Worm (Caenorhabditis elegans) whole organism, young adult: ENCODE measurements around the gene pcp-3.

ENCODE experiments used
- B0019.2 ChIP-seq: fragments of 200-800 bp; sonication (Bioruptor generic); conservative IDR thresholded peaks from 2 replicates; pipeline ENCODE4 v1.3.6; 2022; ENCODE audit warnings: missing genetic modification reagents, missing genetic modification characterization, missing compliant biosample characterization
- F23B12.7 ChIP-seq: sonication (generic microtip); optimal IDR thresholded peaks from 2 replicates; lab custom pipeline; 2017; ENCODE audit warnings: missing genetic modification characterization, mild to moderate bottlenecking, missing compliant biosample characterization, antibody characterized with exemption, moderate library complexity; ENCODE audit not compliant: insufficient read depth
- F37B4.10 ChIP-seq: fragments of 200-800 bp; sonication (Bioruptor generic); IDR thresholded peaks from 2 replicates; pipeline ENCODE4 v1.3.6; 2022; ENCODE audit warnings: missing genetic modification characterization, missing compliant biosample characterization
- F57C9.4 ChIP-seq: sonication (generic microtip); optimal IDR thresholded peaks from 2 replicates; lab custom pipeline; 2017; ENCODE audit warnings: mild to moderate bottlenecking, missing genetic modification characterization, missing compliant biosample characterization
- K12H6.12 ChIP-seq: fragments of 200-800 bp; sonication (Bioruptor generic); optimal IDR thresholded peaks from 2 replicates; lab custom pipeline; 2018; ENCODE audit warnings: mild to moderate bottlenecking, missing genetic modification characterization, missing compliant biosample characterization
- T07F8.4 ChIP-seq: sonication (generic microtip); optimal IDR thresholded peaks from 2 replicates; lab custom pipeline; 2016; ENCODE audit warnings: mild to moderate bottlenecking, missing genetic modification characterization, moderate library complexity, missing compliant biosample characterization
- Y67H2A.10 ChIP-seq: fragments of 200-800 bp; sonication (Bioruptor generic); conservative IDR thresholded peaks from 2 replicates; pipeline ENCODE4 v1.3.6; 2022; ENCODE audit warnings: missing genetic modification reagents, missing genetic modification characterization, missing compliant biosample characterization
- attf-5 ChIP-seq: fragments of 200-800 bp; sonication (Bioruptor generic); optimal IDR thresholded peaks from 2 replicates; lab custom pipeline; 2018; ENCODE audit warnings: mild to moderate bottlenecking, missing genetic modification characterization, missing compliant biosample characterization
- attf-6 ChIP-seq: fragments of 200-800 bp; sonication (Bioruptor generic); IDR thresholded peaks from 2 replicates; pipeline ENCODE4 v1.3.6; 2022; ENCODE audit warnings: missing genetic modification reagents, missing genetic modification characterization, missing compliant biosample characterization
- ceh-100 ChIP-seq: fragments of 200-800 bp; sonication (Bioruptor generic); IDR thresholded peaks from 2 replicates; pipeline ENCODE4 v1.3.6; 2022; ENCODE audit warnings: missing genetic modification reagents, missing genetic modification characterization, missing compliant biosample characterization
- ceh-27 ChIP-seq: fragments of 200-800 bp; sonication (Bioruptor generic); optimal IDR thresholded peaks from 2 replicates; lab custom pipeline; 2018; ENCODE audit warnings: mild to moderate bottlenecking, missing genetic modification characterization, moderate library complexity, missing compliant biosample characterization
- ceh-79 ChIP-seq: sonication (generic microtip); optimal IDR thresholded peaks from 2 replicates; lab custom pipeline; 2017; ENCODE audit warnings: mild to moderate bottlenecking, missing genetic modification characterization, missing compliant biosample characterization
- chd-7 ChIP-seq: sonication (generic microtip); optimal IDR thresholded peaks from 2 replicates; lab custom pipeline; 2016; ENCODE audit warnings: mild to moderate bottlenecking, missing genetic modification characterization, moderate library complexity, missing compliant biosample characterization
- ets-4 ChIP-seq: fragments of 200-800 bp; sonication (Bioruptor generic); optimal IDR thresholded peaks from 2 replicates; lab custom pipeline; 2018; ENCODE audit warnings: mild to moderate bottlenecking, missing genetic modification characterization, missing compliant biosample characterization
- fkh-3 ChIP-seq: sonication (generic microtip); optimal IDR thresholded peaks from 2 replicates; lab custom pipeline; 2016; ENCODE audit warnings: mild to moderate bottlenecking, missing genetic modification characterization, missing compliant biosample characterization
- him-1 ChIP-seq: sonication (generic microtip); optimal IDR thresholded peaks from 2 replicates; lab custom pipeline; 2016; ENCODE audit warnings: missing genotype, missing genetic modification reagents, missing genetic modification characterization, missing compliant biosample characterization
- lag-1 ChIP-seq: fragments of 200-800 bp; sonication (Bioruptor generic); IDR thresholded peaks from 2 replicates; pipeline ENCODE4 v1.3.6; 2022; ENCODE audit warnings: missing genetic modification reagents, missing genetic modification characterization, missing compliant biosample characterization
- let-526 ChIP-seq: fragments of 200-800 bp; sonication (Bioruptor generic); IDR thresholded peaks from 2 replicates; pipeline ENCODE4 v1.3.6; 2022; ENCODE audit warnings: missing genetic modification reagents, missing genetic modification characterization, missing compliant biosample characterization
- lin-40 ChIP-seq: sonication (generic microtip); optimal IDR thresholded peaks from 2 replicates; lab custom pipeline; 2016; ENCODE audit warnings: missing genetic modification characterization, mild to moderate bottlenecking, missing compliant biosample characterization, missing genotype, missing genetic modification reagents
- lsl-1 ChIP-seq: fragments of 200-800 bp; sonication (Bioruptor generic); optimal IDR thresholded peaks from 2 replicates; lab custom pipeline; 2018; ENCODE audit warnings: mild to moderate bottlenecking, missing genetic modification characterization, moderate library complexity, missing compliant biosample characterization
- madf-10 ChIP-seq: sonication (generic microtip); optimal IDR thresholded peaks from 2 replicates; lab custom pipeline; 2016; ENCODE audit warnings: mild to moderate bottlenecking, missing genetic modification characterization, missing compliant biosample characterization
- nhr-80 ChIP-seq: sonication (generic microtip); optimal IDR thresholded peaks from 2 replicates; lab custom pipeline; 2016; ENCODE audit warnings: missing genetic modification characterization, missing compliant biosample characterization
- nhr-90 ChIP-seq: sonication (generic microtip); optimal IDR thresholded peaks from 2 replicates; lab custom pipeline; 2016; ENCODE audit warnings: missing genotype, mild to moderate bottlenecking, missing genetic modification characterization, missing compliant biosample characterization
- rec-8 ChIP-seq, 2 experiments: sonication (generic microtip); optimal IDR thresholded peaks; 2 replicates each; lab custom pipeline; 2016; ENCODE audit warnings: mild to moderate bottlenecking in 2 of 2, missing genetic modification characterization in 2 of 2, missing genetic modification reagents in 2 of 2, missing genotype in 2 of 2, missing biosample characterization in 1 of 2, missing compliant biosample characterization in 1 of 2, moderate library complexity in 1 of 2
- rpc-1 ChIP-seq, 2 experiments: fragments of 150-350 bp in 1 of 2; sonication (generic microtip) in 1 of 2; optimal IDR thresholded peaks; 2 replicates each; lab custom pipeline; 2014 to 2018; ENCODE audit warnings: missing biosample characterization in 1 of 2, missing genetic modification characterization in 1 of 2, missing genetic modification reagents in 1 of 2, missing genotype in 1 of 2
- snpc-1.3 ChIP-seq: sonication (generic microtip); optimal IDR thresholded peaks from 2 replicates; lab custom pipeline; 2017; ENCODE audit warnings: missing genetic modification characterization, mild to moderate bottlenecking, missing compliant biosample characterization, antibody characterized with exemption, moderate library complexity, missing genotype, missing genetic modification reagents; ENCODE audit not compliant: insufficient read depth
- snpc-3.4 ChIP-seq: sonication (generic microtip); optimal IDR thresholded peaks from 2 replicates; lab custom pipeline; 2017; ENCODE audit warnings: missing genetic modification characterization, mild to moderate bottlenecking, missing compliant biosample characterization, antibody characterized with exemption, moderate library complexity, missing genotype, missing genetic modification reagents
- snpc-4 ChIP-seq, 5 experiments: fragments of 150-350 bp in 1 of 5; sonication (generic microtip) in 4 of 5; optimal IDR thresholded peaks; 2 replicates each; lab custom pipeline; 2014 to 2018; ENCODE audit warnings: missing genetic modification characterization in 5 of 5, missing biosample characterization in 3 of 5, antibody characterized with exemption in 2 of 5, mild to moderate bottlenecking in 2 of 5, missing compliant biosample characterization in 2 of 5, missing genotype in 2 of 5, moderate library complexity in 2 of 5, missing genetic modification reagents in 1 of 5
- unc-130 ChIP-seq: sonication (generic microtip); optimal IDR thresholded peaks from 2 replicates; lab custom pipeline; 2016; ENCODE audit warnings: missing genetic modification reagents, missing genetic modification characterization, missing compliant biosample characterization

Gene pcp-3

ce11 chrIV:9114078-9114477 lies 44.7 kb downstream of the pcp-3 start:
- no peak for TF ChIP-seq lsl-1
- no peak for TF ChIP-seq B0019.2
- TF ChIP-seq lag-1 (GFP tag; lab: Robert Waterston, UW) = no peak
- TF ChIP-seq F57C9.4 = no peak
- TF ChIP-seq him-1 (tag; lab: Kevin White, UChicago) = no peak
- no peak for TF ChIP-seq ceh-100 (GFP tag; lab: Robert Waterston, UW)
- no peak for TF ChIP-seq fkh-3 (tag; lab: Kevin White, UChicago)
- no peak for TF ChIP-seq nhr-90
- TF ChIP-seq snpc-1.3 (tag; lab: Kevin White, UChicago) = no peak
- TF ChIP-seq unc-130 (GFP tag; lab: Kevin White, UChicago) = no peak
- no peak for TF ChIP-seq chd-7 (tag; lab: Kevin White, UChicago)

ce11 chrIV:9112019-9112418 lies 46.8 kb downstream of the pcp-3 start:
- TF ChIP-seq nhr-80 (tag; lab: Kevin White, UChicago) (peak; percentile 85), let-526 (GFP tag; lab: Robert Waterston, UW) (no peak), fkh-3 (tag; lab: Kevin White, UChicago) (no peak), ceh-27 (no peak), rpc-1 (optimal IDR thresholded peaks at IDR 0.05; lab: Kevin White, UChicago) (no peak), rpc-1 (tag; optimal IDR thresholded peaks at IDR 0.05; lab: Kevin White, UChicago) (no peak), F37B4.10 (GFP tag; lab: Robert Waterston, UW) (no peak), ets-4 (peak; percentile 46)
- TF ChIP-seq, all 124 proteins: peak for 2

DNA sequence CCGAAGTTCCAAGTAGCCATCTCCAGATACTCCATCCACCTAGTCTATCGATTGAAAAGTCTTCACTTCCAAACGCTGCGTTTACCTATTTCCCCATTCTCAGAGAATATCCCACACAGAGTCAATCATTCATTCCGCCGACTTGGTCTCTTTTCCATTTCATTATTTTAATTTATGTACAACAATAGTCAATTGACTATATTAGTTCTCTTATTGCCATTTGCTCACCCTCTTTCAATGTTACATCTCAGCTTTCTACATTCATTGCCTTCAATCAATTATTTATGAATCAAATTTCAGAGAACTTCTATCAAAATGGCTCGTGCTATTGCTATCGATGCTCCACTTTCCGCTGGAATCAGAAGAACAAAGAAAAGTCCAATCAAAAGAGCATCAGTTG lies 50.2 kb downstream of the pcp-3 start, which contains the start of gene aly-1:
aly-1 (plus strand) TSS at position 301 of the 400 bp plus-strand sequence.
- TF ChIP-seq lin-40 = no peak
- no peak for TF ChIP-seq madf-10 (tag; lab: Kevin White, UChicago)
- TF ChIP-seq K12H6.12 (tag; lab: Kevin White, UChicago) = no peak
- TF ChIP-seq Y67H2A.10 (GFP tag; lab: Robert Waterston, UW) = no peak
- no peak for TF ChIP-seq ets-4
- TF ChIP-seq F23B12.7 (tag; lab: Kevin White, UChicago) = no peak
- no peak for TF ChIP-seq rec-8 (tag; optimal IDR thresholded peaks at IDR 0.05; lab: Kevin White, UChicago)
- TF ChIP-seq attf-6 = no peak
- no peak for TF ChIP-seq ceh-79 (tag; lab: Kevin White, UChicago)
- TF ChIP-seq T07F8.4 (tag; lab: Kevin White, UChicago) = no peak
- TF ChIP-seq, all 124 proteins: peak for 0

ce11 chrIV:9107464-9107863 lies 51.4 kb downstream of the pcp-3 start:
- TF ChIP-seq ets-4 (no peak), snpc-3.4 (tag; lab: Kevin White, UChicago) (peak; percentile 4), nhr-80 (tag; lab: Kevin White, UChicago) (peak; percentile 15), attf-5 (GFP tag; lab: Kevin White, UChicago) (peak; percentile 43), snpc-4 (GFP tag; optimal IDR thresholded peaks at IDR 0.05; lab: Kevin White, UChicago) (no peak), snpc-4 (tag; optimal IDR thresholded peaks at IDR 0.05; lab: Kevin White, UChicago) (peak in 1 of 4 experiments; percentile 18)
